Worm (Caenorhabditis elegans) whole organism, midembryonic: ENCODE results near the gene F59A6.11.

ENCODE experiments used
- T22C8.4 ChIP-seq: fragments of 200-800 bp; sonication (Bioruptor generic); IDR thresholded peaks from 2 replicates; pipeline ENCODE4 v1.3.6; 2022; ENCODE audit warnings: missing genetic modification characterization, missing compliant biosample characterization
- cog-1 ChIP-seq: sonication (generic microtip); optimal IDR thresholded peaks from 2 replicates; lab custom pipeline; 2016; ENCODE audit warnings: missing genetic modification characterization, missing compliant biosample characterization
- flt-1 ChIP-seq: fragments of 200-800 bp; sonication (Bioruptor generic); IDR thresholded peaks from 2 replicates; pipeline ENCODE4 v1.3.6; 2022; ENCODE audit warnings: missing genetic modification characterization, missing compliant biosample characterization
- klf-2 ChIP-seq: fragments of 200-800 bp; sonication (Bioruptor generic); conservative IDR thresholded peaks from 2 replicates; pipeline ENCODE4 v1.3.6; 2022; ENCODE audit warnings: missing genetic modification reagents, missing genetic modification characterization, missing compliant biosample characterization
- med-1 ChIP-seq: sonication (generic microtip); optimal IDR thresholded peaks from 2 replicates; lab custom pipeline; 2017; ENCODE audit warnings: missing genetic modification characterization, mild to moderate bottlenecking, missing compliant biosample characterization, antibody characterized with exemption, missing genetic modification reagents; ENCODE audit not compliant: insufficient read depth

ce11 chrII:5047279-5047678 lies 48.7 kb upstream of the F59A6.11 start:
- TF ChIP-seq cog-1 (tag; lab: Kevin White, UChicago) (peak; percentile 7), T22C8.4 (no peak), med-1 (no peak), klf-2 (no peak), flt-1 (GFP tag; lab: Robert Waterston, UW) (no peak)
